Fruit fly (Drosophila melanogaster): Measurements from ENCODE around the gene X11L.
A peak's percentile ranks its signal among the peaks of the same experiment; 100 is the strongest.

DNA sequence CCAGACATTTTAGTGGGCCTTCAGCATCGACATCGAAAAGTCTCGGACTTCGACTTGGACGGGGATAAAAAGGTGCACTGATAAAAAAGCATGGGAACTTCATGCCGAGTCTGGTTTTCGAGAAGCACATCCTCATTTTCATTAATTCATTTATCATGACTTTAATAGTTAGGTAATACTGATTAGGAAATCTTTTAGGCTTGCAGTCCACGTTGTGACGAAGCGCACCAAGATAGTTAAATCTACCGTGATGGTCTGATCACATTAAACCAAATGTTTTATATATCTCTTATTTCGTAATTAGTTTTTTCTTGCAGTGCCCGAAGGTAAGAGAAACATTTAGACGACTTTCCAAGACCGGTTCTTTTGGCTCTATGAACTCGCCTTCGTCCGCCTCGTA lies 40.7 kb upstream of the X11L start:
- TF ChIP-seq dmrt93B (GFP tag; optimal IDR thresholded peaks at IDR 0.05) (no peak), sage (GFP tag; optimal IDR thresholded peaks at IDR 0.05) (no peak), CrebA (GFP tag; optimal IDR thresholded peaks at IDR 0.05; ENCODE audit: borderline replicate concordance) (no peak), Dfd (GFP tag; optimal IDR thresholded peaks at IDR 0.05) (no peak), Hr83 (GFP tag; optimal IDR thresholded peaks at IDR 0.05; ENCODE audit: poor library complexity, severe bottlenecking) (no peak), jim (GFP tag; optimal IDR thresholded peaks at IDR 0.05) (no peak), fru (GFP tag; optimal IDR thresholded peaks at IDR 0.05) (peak; percentile 5), br (GFP tag; optimal IDR thresholded peaks at IDR 0.05) (no peak)
